Worm (Caenorhabditis elegans) whole organism, mixed stage, embryonic: ENCODE results near the gene ttbk-7.

Source experiments
- M03D4.4 ChIP-seq: sonication (generic microtip); optimal IDR thresholded peaks from 2 replicates; lab custom pipeline; 2017; ENCODE audit warnings: mild to moderate bottlenecking, missing genetic modification characterization, missing compliant biosample characterization
- bed-3 ChIP-seq: fragments of 200-800 bp; sonication (Bioruptor generic); optimal IDR thresholded peaks from 3 replicates; lab custom pipeline; 2018; ENCODE audit warnings: mild to moderate bottlenecking, missing genetic modification characterization, moderate library complexity, missing compliant biosample characterization
- blmp-1 ChIP-seq: fragments of 150-350 bp; optimal IDR thresholded peaks from 2 replicates; lab custom pipeline; 2014; ENCODE audit warnings: missing biosample characterization, missing genetic modification characterization
- ceh-39 ChIP-seq: fragments of 150-350 bp; optimal IDR thresholded peaks from 2 replicates; lab custom pipeline; 2014; ENCODE audit warnings: missing biosample characterization, missing genetic modification characterization
- ceh-43 ChIP-seq: fragments of 200-800 bp; sonication (Bioruptor generic); optimal IDR thresholded peaks from 2 replicates; lab custom pipeline; 2018; ENCODE audit warnings: mild to moderate bottlenecking, missing genetic modification characterization, moderate library complexity, missing compliant biosample characterization
- ceh-83 ChIP-seq: fragments of 200-800 bp; sonication (Bioruptor generic); optimal IDR thresholded peaks from 2 replicates; lab custom pipeline; 2018; ENCODE audit warnings: mild to moderate bottlenecking, missing genetic modification characterization, missing compliant biosample characterization
- ces-1 ChIP-seq: fragments of 150-350 bp; optimal IDR thresholded peaks from 2 replicates; lab custom pipeline; 2014; ENCODE audit warnings: missing biosample characterization, missing genetic modification reagents, missing genetic modification characterization
- cnd-1 ChIP-seq: fragments of 200-800 bp; sonication (Bioruptor generic); optimal IDR thresholded peaks from 2 replicates; lab custom pipeline; 2018; ENCODE audit warnings: mild to moderate bottlenecking, missing genetic modification characterization, missing compliant biosample characterization
- drap-1 ChIP-seq: fragments of 200-800 bp; sonication (Bioruptor generic); optimal IDR thresholded peaks from 3 replicates; lab custom pipeline; 2018; ENCODE audit warnings: mild to moderate bottlenecking, missing genetic modification characterization, missing compliant biosample characterization
- elt-1 ChIP-seq: sonication (generic microtip); optimal IDR thresholded peaks from 2 replicates; lab custom pipeline; 2017; ENCODE audit warnings: missing genetic modification characterization, mild to moderate bottlenecking, missing compliant biosample characterization, antibody characterized with exemption, moderate library complexity, borderline replicate concordance; ENCODE audit not compliant: insufficient read depth
- elt-3 ChIP-seq: fragments of 150-350 bp; optimal IDR thresholded peaks from 2 replicates; lab custom pipeline; 2014; ENCODE audit warnings: missing biosample characterization, missing genetic modification characterization
- flh-1 ChIP-seq: fragments of 200-800 bp; sonication (Bioruptor generic); optimal IDR thresholded peaks from 2 replicates; lab custom pipeline; 2018; ENCODE audit warnings: mild to moderate bottlenecking, missing genetic modification characterization, moderate library complexity, missing compliant biosample characterization
- ham-2 ChIP-seq: fragments of 200-800 bp; sonication (Bioruptor generic); optimal IDR thresholded peaks from 2 replicates; lab custom pipeline; 2018; ENCODE audit warnings: mild to moderate bottlenecking, missing genetic modification characterization, missing compliant biosample characterization
- hlh-1 ChIP-seq: fragments of 150-350 bp; optimal IDR thresholded peaks from 2 replicates; lab custom pipeline; 2014; ENCODE audit warnings: missing biosample characterization, missing genetic modification reagents, missing genetic modification characterization
- lin-32 ChIP-seq: fragments of 200-800 bp; sonication (Bioruptor generic); optimal IDR thresholded peaks from 2 replicates; lab custom pipeline; 2018; ENCODE audit warnings: mild to moderate bottlenecking, missing genetic modification characterization, missing compliant biosample characterization
- lsy-2 ChIP-seq: fragments of 150-350 bp; optimal IDR thresholded peaks from 2 replicates; lab custom pipeline; 2014; ENCODE audit warnings: missing biosample characterization, missing genetic modification characterization
- mab-5 ChIP-seq: fragments of 150-350 bp; optimal IDR thresholded peaks from 2 replicates; lab custom pipeline; 2014; ENCODE audit warnings: missing biosample characterization, missing genetic modification characterization
- mep-1 ChIP-seq: fragments of 150-350 bp; optimal IDR thresholded peaks from 2 replicates; lab custom pipeline; 2017; ENCODE audit warnings: missing biosample characterization, missing genetic modification reagents, missing genetic modification characterization, inconsistent platforms
- nhr-12 ChIP-seq: fragments of 150-350 bp; optimal IDR thresholded peaks from 2 replicates; lab custom pipeline; 2014; ENCODE audit warnings: missing biosample characterization, missing genetic modification characterization
- nhr-2 ChIP-seq: fragments of 150-350 bp; optimal IDR thresholded peaks from 2 replicates; lab custom pipeline; 2014; ENCODE audit warnings: missing biosample characterization, missing genetic modification characterization
- nhr-237 ChIP-seq: fragments of 150-350 bp; optimal IDR thresholded peaks from 2 replicates; lab custom pipeline; 2014; ENCODE audit warnings: missing biosample characterization, missing genetic modification characterization
- nhr-28 ChIP-seq: fragments of 150-350 bp; optimal IDR thresholded peaks from 2 replicates; lab custom pipeline; 2014; ENCODE audit warnings: missing biosample characterization, missing genetic modification characterization
- nhr-76 ChIP-seq: sonication (generic microtip); optimal IDR thresholded peaks from 2 replicates; lab custom pipeline; 2017; ENCODE audit warnings: missing biosample characterization, missing genetic modification characterization
- pha-4 ChIP-seq: fragments of 150-350 bp; optimal IDR thresholded peaks from 2 replicates; lab custom pipeline; 2018; ENCODE audit warnings: missing biosample characterization, missing genetic modification reagents, missing genetic modification characterization
- sem-2 ChIP-seq: fragments of 200-800 bp; sonication (Bioruptor generic); optimal IDR thresholded peaks from 2 replicates; lab custom pipeline; 2018; ENCODE audit warnings: mild to moderate bottlenecking, missing genetic modification characterization, missing compliant biosample characterization
- snpc-4 ChIP-seq: fragments of 150-350 bp; optimal IDR thresholded peaks from 2 replicates; lab custom pipeline; 2014; ENCODE audit warnings: missing biosample characterization, missing genetic modification characterization
- tbx-8 ChIP-seq: fragments of 200-800 bp; sonication (Bioruptor generic); optimal IDR thresholded peaks from 2 replicates; lab custom pipeline; 2018; ENCODE audit warnings: mild to moderate bottlenecking, missing genetic modification characterization, moderate library complexity, missing compliant biosample characterization
- unc-120 ChIP-seq: sonication (generic microtip); optimal IDR thresholded peaks from 2 replicates; lab custom pipeline; 2017; ENCODE audit warnings: missing genetic modification characterization, missing compliant biosample characterization; ENCODE audit not compliant: poor library complexity, severe bottlenecking
- unc-39 ChIP-seq: fragments of 150-350 bp; optimal IDR thresholded peaks from 2 replicates; lab custom pipeline; 2014; ENCODE audit warnings: missing biosample characterization, missing genetic modification characterization
- ztf-11 ChIP-seq: fragments of 150-350 bp; optimal IDR thresholded peaks from 2 replicates; lab custom pipeline; 2014; ENCODE audit warnings: missing biosample characterization, missing genetic modification characterization

ttbk-7 gene

ce11 chrV:12922308-12922707 is 26.6 kb upstream of the ttbk-7 start, which contains the start of gene dhrs-4:
Gene dhrs-4 (plus strand): TSS chrV:12922608.
- TF ChIP-seq flh-1 (no peak), bed-3 (GFP tag; lab: Kevin White, UChicago) (no peak), tbx-8 (GFP tag; lab: Kevin White, UChicago) (no peak), lin-32 (GFP tag; lab: Kevin White, UChicago) (no peak), cnd-1 (no peak), unc-120 (tag; lab: Kevin White, UChicago) (no peak), hlh-1 (tag; lab: Kevin White, UChicago) (no peak), nhr-12 (tag; lab: Kevin White, UChicago) (no peak)

- no peak for TF ChIP-seq ceh-83
- TF ChIP-seq elt-1 (tag; lab: Kevin White, UChicago): no peak
- no peak for TF ChIP-seq elt-3
- no peak for TF ChIP-seq ceh-43
- TF ChIP-seq nhr-2 (tag; lab: Kevin White, UChicago): no peak
- no peak for TF ChIP-seq ceh-39 (tag; lab: Kevin White, UChicago)
These were observed 26.0 kb upstream of the ttbk-7 start for ce11 chrV:12921680-12922079.

- no peak for TF ChIP-seq nhr-237 (tag; lab: Kevin White, UChicago)
- TF ChIP-seq nhr-76 (tag; lab: Kevin White, UChicago): no peak
- TF ChIP-seq ham-2 (GFP tag; lab: Kevin White, UChicago): no peak
- TF ChIP-seq lsy-2 (tag; lab: Kevin White, UChicago): no peak
- TF ChIP-seq M03D4.4 (tag; lab: Kevin White, UChicago): no peak
- no peak for TF ChIP-seq cnd-1
- no peak for TF ChIP-seq drap-1 (GFP tag; lab: Kevin White, UChicago)
- no peak for TF ChIP-seq sem-2 (GFP tag; lab: Kevin White, UChicago)
- no peak for TF ChIP-seq hlh-1 (tag; lab: Kevin White, UChicago)
- no peak for TF ChIP-seq nhr-12 (tag; lab: Kevin White, UChicago)
- no peak for TF ChIP-seq ceh-83
- no peak for TF ChIP-seq ceh-39 (tag; lab: Kevin White, UChicago)
- TF ChIP-seq ceh-43: no peak
- TF ChIP-seq unc-39 (tag; lab: Kevin White, UChicago): no peak
- no peak for TF ChIP-seq ztf-11 (tag; lab: Kevin White, UChicago)
- TF ChIP-seq nhr-28 (tag; lab: Kevin White, UChicago): no peak
- TF ChIP-seq blmp-1 (tag; lab: Kevin White, UChicago): no peak
- TF ChIP-seq mab-5 (tag; lab: Kevin White, UChicago): no peak
These were observed 24.0 kb upstream of the ttbk-7 start, which contains the start of gene lipl-1 for ce11 chrV:12919705-12920104. Gene lipl-1 (plus strand): TSS chrV:12919986.

ce11 chrV:12909544-12910157 is 14.0 kb upstream of the ttbk-7 start, which contains the start of gene nid-1:
Gene nid-1 (plus strand): TSS chrV:12910107.
- TF ChIP-seq ztf-11 (tag; lab: Kevin White, UChicago) (no peak), lin-32 (GFP tag; lab: Kevin White, UChicago) (no peak), mep-1 (tag; lab: Kevin White, UChicago) (no peak), nhr-237 (tag; lab: Kevin White, UChicago) (no peak), sem-2 (GFP tag; lab: Kevin White, UChicago) (no peak), elt-3 (no peak), snpc-4 (no peak), ceh-83 (no peak), unc-39 (tag; lab: Kevin White, UChicago) (no peak), nhr-2 (tag; lab: Kevin White, UChicago) (no peak), nhr-76 (tag; lab: Kevin White, UChicago) (no peak), tbx-8 (GFP tag; lab: Kevin White, UChicago) (no peak), ceh-39 (tag; lab: Kevin White, UChicago) (no peak), pha-4 (no peak), nhr-12 (tag; lab: Kevin White, UChicago) (no peak), ceh-43 (no peak), ces-1 (GFP tag; lab: Kevin White, UChicago) (no peak), unc-120 (tag; lab: Kevin White, UChicago) (no peak)

- no peak for TF ChIP-seq elt-3
- peak; percentile 89 for TF ChIP-seq hlh-1 (tag; lab: Kevin White, UChicago)
These were observed 12.9 kb upstream of the ttbk-7 start for ce11 chrV:12908614-12909013.
